Worm (Caenorhabditis elegans) whole organism, L4 larva: Measurements from ENCODE around the gene T05C3.2.
A peak's percentile ranks its signal among the peaks of the same experiment; 100 is the strongest.

Experiments
- F49E8.2 ChIP-seq: sonication (generic microtip); optimal IDR thresholded peaks from 2 replicates; lab custom pipeline; 2016; ENCODE audit warnings: missing compliant biosample characterization, mild to moderate bottlenecking, missing genetic modification characterization, borderline replicate concordance
- T20F7.1 ChIP-seq: fragments of 200-800 bp; sonication (Bioruptor generic); optimal IDR thresholded peaks from 2 replicates; lab custom pipeline; 2018; ENCODE audit warnings: mild to moderate bottlenecking, missing genetic modification characterization, missing compliant biosample characterization
- ZK337.2 ChIP-seq: fragments of 200-800 bp; sonication (Bioruptor generic); IDR thresholded peaks from 2 replicates; pipeline ENCODE4 v1.3.6; 2022; ENCODE audit warnings: missing genetic modification reagents, missing genetic modification characterization, missing compliant biosample characterization
- aha-1 ChIP-seq: fragments of 150-350 bp; peaks from one replicate; lab custom pipeline; 2014; ENCODE audit warnings: missing biosample characterization, missing genetic modification characterization
- ama-1 ChIP-seq: fragments of 150-350 bp; optimal IDR thresholded peaks from 2 replicates; lab custom pipeline; 2014; ENCODE audit warnings: inconsistent platforms, mixed read lengths
- attf-4 ChIP-seq: sonication (generic microtip); optimal IDR thresholded peaks from 3 replicates; lab custom pipeline; 2017; ENCODE audit warnings: missing biosample characterization, missing genetic modification characterization
- ceh-44 ChIP-seq: fragments of 200-800 bp; sonication (Bioruptor generic); IDR thresholded peaks from 2 replicates; pipeline ENCODE4 v1.3.6; 2022; ENCODE audit warnings: missing genetic modification reagents, missing genetic modification characterization, missing compliant biosample characterization
- ceh-82 ChIP-seq: sonication (generic microtip); optimal IDR thresholded peaks from 2 replicates; lab custom pipeline; 2017; ENCODE audit warnings: missing biosample characterization, missing genetic modification characterization
- cey-2 ChIP-seq: sonication (generic microtip); optimal IDR thresholded peaks from 3 replicates; lab custom pipeline; 2017; ENCODE audit warnings: missing genetic modification characterization, mild to moderate bottlenecking, missing compliant biosample characterization, antibody characterized with exemption, borderline replicate concordance; ENCODE audit not compliant: insufficient read depth
- daf-8 ChIP-seq: fragments of 200-800 bp; sonication (Bioruptor generic); IDR thresholded peaks from 2 replicates; pipeline ENCODE4 v1.3.6; 2022; ENCODE audit warnings: missing genetic modification characterization, missing compliant biosample characterization
- dpl-1 ChIP-seq: fragments of 150-350 bp; optimal IDR thresholded peaks from 2 replicates; lab custom pipeline; 2014; ENCODE audit warnings: missing biosample characterization, missing genetic modification reagents, missing genetic modification characterization
- dve-1 ChIP-seq: sonication (generic microtip); optimal IDR thresholded peaks from 2 replicates; lab custom pipeline; 2017; ENCODE audit warnings: antibody characterized with exemption, mild to moderate bottlenecking, missing genetic modification characterization, missing compliant biosample characterization; ENCODE audit not compliant: insufficient read depth
- egl-43 ChIP-seq: fragments of 200-800 bp; sonication (Bioruptor generic); IDR thresholded peaks from 2 replicates; pipeline ENCODE4 v1.3.6; 2022; ENCODE audit warnings: missing genetic modification reagents, missing genetic modification characterization, missing compliant biosample characterization
- fkh-10 ChIP-seq: fragments of 150-350 bp; optimal IDR thresholded peaks from 2 replicates; lab custom pipeline; 2014; ENCODE audit warnings: missing biosample characterization, missing genetic modification reagents, missing genetic modification characterization
- fos-1 ChIP-seq: fragments of 150-350 bp; optimal IDR thresholded peaks from 2 replicates; lab custom pipeline; 2014; ENCODE audit warnings: missing biosample characterization, missing genetic modification characterization
- hif-1 ChIP-seq, 2 experiments: sonication (generic microtip); optimal IDR thresholded peaks; 2 replicates each; lab custom pipeline; 2016 to 2017; ENCODE audit warnings: missing compliant biosample characterization in 2 of 2, missing genetic modification characterization in 2 of 2, missing genetic modification reagents in 2 of 2, missing genotype in 2 of 2, mild to moderate bottlenecking in 1 of 2
- jun-1 ChIP-seq: fragments of 150-350 bp; optimal IDR thresholded peaks from 2 replicates; lab custom pipeline; 2014; ENCODE audit warnings: missing biosample characterization, missing genetic modification reagents, missing genetic modification characterization
- lin-13 ChIP-seq: fragments of 150-350 bp; optimal IDR thresholded peaks from 2 replicates; lab custom pipeline; 2014; ENCODE audit warnings: missing biosample characterization, missing genetic modification reagents, missing genetic modification characterization
- lin-15B ChIP-seq: fragments of 150-350 bp; sonication (generic microtip); optimal IDR thresholded peaks from 3 replicates; lab custom pipeline; 2014; ENCODE audit warnings: missing biosample characterization, missing genetic modification characterization
- lin-29 ChIP-seq: fragments of 200-800 bp; sonication (Bioruptor generic); IDR thresholded peaks from 2 replicates; pipeline ENCODE4 v1.3.6; 2022; ENCODE audit warnings: missing genetic modification reagents, missing genetic modification characterization, missing compliant biosample characterization
- lin-39 ChIP-seq: fragments of 150-350 bp; optimal IDR thresholded peaks from 2 replicates; lab custom pipeline; 2014; ENCODE audit warnings: missing biosample characterization, missing genetic modification reagents, missing genetic modification characterization
- lir-3 ChIP-seq: sonication (generic microtip); optimal IDR thresholded peaks from 2 replicates; lab custom pipeline; 2016; ENCODE audit warnings: mild to moderate bottlenecking, missing genetic modification characterization, missing compliant biosample characterization
- madf-9 ChIP-seq: fragments of 200-800 bp; sonication (Bioruptor generic); conservative IDR thresholded peaks from 2 replicates; pipeline ENCODE4 v1.3.6; 2022; ENCODE audit warnings: missing genetic modification reagents, missing genetic modification characterization, missing compliant biosample characterization
- mdt-29 ChIP-seq: fragments of 200-800 bp; sonication (Bioruptor generic); IDR thresholded peaks from 2 replicates; pipeline ENCODE4 v1.3.6; 2022; ENCODE audit warnings: missing genetic modification reagents, missing genetic modification characterization, missing compliant biosample characterization
- mep-1 ChIP-seq: fragments of 150-350 bp; sonication (generic microtip); optimal IDR thresholded peaks from 3 replicates; lab custom pipeline; 2014; ENCODE audit warnings: missing biosample characterization, missing genetic modification characterization
- mxl-3 ChIP-seq: fragments of 200-800 bp; sonication (Bioruptor generic); optimal IDR thresholded peaks from 2 replicates; lab custom pipeline; 2018; ENCODE audit warnings: mild to moderate bottlenecking, missing genetic modification characterization, missing compliant biosample characterization
- nhr-102 ChIP-seq: sonication (generic microtip); optimal IDR thresholded peaks from 2 replicates; lab custom pipeline; 2016; ENCODE audit warnings: mild to moderate bottlenecking, missing genetic modification characterization, moderate library complexity, missing compliant biosample characterization
- nhr-28 ChIP-seq: fragments of 150-350 bp; optimal IDR thresholded peaks from 2 replicates; lab custom pipeline; 2014; ENCODE audit warnings: missing biosample characterization, missing genetic modification characterization
- nhr-42 ChIP-seq: fragments of 200-800 bp; sonication (Bioruptor generic); IDR thresholded peaks from 2 replicates; pipeline ENCODE4 v1.3.6; 2022; ENCODE audit warnings: missing genetic modification characterization, missing compliant biosample characterization
- nhr-48 ChIP-seq: sonication (generic microtip); optimal IDR thresholded peaks from 2 replicates; lab custom pipeline; 2016; ENCODE audit warnings: mild to moderate bottlenecking, missing genetic modification characterization, missing compliant biosample characterization
- nhr-76 ChIP-seq: fragments of 150-350 bp; optimal IDR thresholded peaks from 2 replicates; lab custom pipeline; 2014; ENCODE audit warnings: missing biosample characterization, missing genetic modification characterization
- php-3 ChIP-seq: fragments of 200-800 bp; sonication (Bioruptor generic); IDR thresholded peaks from 2 replicates; pipeline ENCODE4 v1.3.6; 2022; ENCODE audit warnings: missing genetic modification reagents, missing genetic modification characterization, missing compliant biosample characterization
- rbr-2 ChIP-seq: sonication (generic microtip); optimal IDR thresholded peaks from 2 replicates; lab custom pipeline; 2016; ENCODE audit warnings: missing genotype, missing genetic modification characterization, missing compliant biosample characterization
- sdz-12 ChIP-seq: fragments of 200-800 bp; sonication (Bioruptor generic); optimal IDR thresholded peaks from 2 replicates; lab custom pipeline; 2018; ENCODE audit warnings: mild to moderate bottlenecking, missing genetic modification characterization, missing compliant biosample characterization
- set-16 ChIP-seq: fragments of 200-800 bp; sonication (Bioruptor generic); IDR thresholded peaks from 2 replicates; pipeline ENCODE4 v1.3.6; 2022; ENCODE audit warnings: missing genetic modification reagents, missing genetic modification characterization, missing compliant biosample characterization
- tra-1 ChIP-seq: fragments of 200-800 bp; sonication (Bioruptor generic); IDR thresholded peaks from 2 replicates; pipeline ENCODE4 v1.3.6; 2022; ENCODE audit warnings: missing genetic modification reagents, missing genetic modification characterization, missing compliant biosample characterization
- unc-130 ChIP-seq: sonication (generic microtip); optimal IDR thresholded peaks from 2 replicates; lab custom pipeline; 2016; ENCODE audit warnings: missing genetic modification reagents, missing genetic modification characterization, missing compliant biosample characterization
- unc-62 ChIP-seq, 3 experiments: fragments of 150-350 bp in 1 of 3; sonication (generic microtip); optimal IDR thresholded peaks in 2 of 3; peaks in 1 of 3; 1 replicate in 1 of 3; 2 replicates in 2 of 3; lab custom pipeline; 2014 to 2017; ENCODE audit warnings: missing biosample characterization in 3 of 3, missing genetic modification characterization in 3 of 3, missing genetic modification reagents in 3 of 3, missing genotype in 1 of 3
- vab-7 ChIP-seq: fragments of 200-800 bp; sonication (Bioruptor generic); IDR thresholded peaks from 2 replicates; pipeline ENCODE4 v1.3.6; 2022; ENCODE audit warnings: missing genetic modification reagents, missing genetic modification characterization, missing compliant biosample characterization
- zip-2 ChIP-seq: fragments of 150-350 bp; optimal IDR thresholded peaks from 2 replicates; lab custom pipeline; 2014; ENCODE audit warnings: missing biosample characterization, missing genetic modification characterization

T05C3.2 gene

ce11 chrV:5477719-5478118 lies 15.8 kb upstream of the T05C3.2 start:
- TF ChIP-seq zip-2 = no peak
- no peak for TF ChIP-seq lir-3 (tag; lab: Kevin White, UChicago)
- no peak for TF ChIP-seq lin-39 (tag; lab: Kevin White, UChicago)
- no peak for TF ChIP-seq unc-130 (GFP tag; lab: Kevin White, UChicago)
- TF ChIP-seq attf-4 (tag; lab: Kevin White, UChicago) = no peak
- TF ChIP-seq jun-1 (tag; lab: Kevin White, UChicago) = no peak
- no peak for TF ChIP-seq nhr-76 (tag; lab: Kevin White, UChicago)
- no peak for TF ChIP-seq ama-1 (lab: Kevin White, UChicago)

DNA sequence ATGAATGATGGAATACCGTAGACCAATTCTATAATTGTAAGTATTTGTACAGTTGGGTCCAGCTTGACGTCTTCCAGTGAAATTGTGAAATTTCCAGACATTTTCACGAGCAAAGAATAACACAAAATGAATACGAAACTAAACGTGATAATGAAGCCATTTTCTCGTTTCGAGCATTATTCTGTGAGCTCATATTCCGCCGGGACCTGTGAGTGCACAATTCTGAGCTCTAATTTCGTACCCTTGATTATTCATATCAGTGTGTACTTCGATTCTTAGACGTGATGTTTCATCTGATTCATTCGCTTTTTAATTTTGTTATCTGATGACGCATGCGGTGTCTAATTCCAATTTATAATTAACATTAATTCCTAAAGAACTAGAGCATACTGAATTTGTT lies 11.2 kb upstream of the T05C3.2 start, which contains the start of gene srg-66:
Gene srg-66, minus strand, starts transcription at position 101 of the 400 bp plus-strand sequence.
- TF ChIP-seq nhr-48 (no peak), cey-2 (tag; lab: Kevin White, UChicago) (no peak), hif-1 (tag; optimal IDR thresholded peaks at IDR 0.05; lab: Kevin White, UChicago) (no peak), fos-1 (tag; lab: Kevin White, UChicago) (no peak), mdt-29 (GFP tag; lab: Robert Waterston, UW) (no peak), lin-15B (tag; lab: Kevin White, UChicago) (no peak), rbr-2 (no peak), dve-1 (tag; lab: Kevin White, UChicago) (no peak)
- TF ChIP-seq, all 104 proteins: peak for 0

- no peak for TF ChIP-seq nhr-102 (tag; lab: Kevin White, UChicago)
These were observed 8.7 kb upstream of the T05C3.2 start, which contains the start of gene srg-65 for ce11 chrV:5484866-5485265. TSS of gene srg-65 (minus strand) at chrV:5484966.

- peak; percentile 92 for TF ChIP-seq aha-1 (tag; lab: Kevin White, UChicago)
- no peak for TF ChIP-seq hif-1 (tag; optimal IDR thresholded peaks at IDR 0.05; lab: Kevin White, UChicago)
- TF ChIP-seq, all 104 proteins: peak for 1
These were observed 6.4 kb upstream of the T05C3.2 start for ce11 chrV:5487180-5487579.

- no peak for TF ChIP-seq fkh-10 (GFP tag; lab: Kevin White, UChicago)
- TF ChIP-seq lin-13 (GFP tag; lab: Kevin White, UChicago) = no peak
- no peak for TF ChIP-seq ZK337.2 (GFP tag; lab: Robert Waterston, UW)
- TF ChIP-seq F49E8.2 (tag; lab: Kevin White, UChicago) = no peak
- no peak for TF ChIP-seq attf-4 (tag; lab: Kevin White, UChicago)
- TF ChIP-seq ceh-82 (tag; lab: Kevin White, UChicago) = no peak
- TF ChIP-seq set-16 (GFP tag; lab: Robert Waterston, UW) = no peak
- no peak for TF ChIP-seq unc-62 (GFP tag; optimal IDR thresholded peaks at IDR 0.05 in 1 of 2; lab: Kevin White, UChicago)
- no peak for TF ChIP-seq unc-62 (tag; optimal IDR thresholded peaks at IDR 0.05; lab: Kevin White, UChicago)
- TF ChIP-seq, all 104 proteins: peak for 0
These were observed 4.8 kb upstream of the T05C3.2 start, which contains the start of gene grl-18 for ce11 chrV:5488766-5489165. TSS of gene grl-18 (minus strand) at chrV:5488866.

ce11 chrV:5490205-5490604 lies 3.3 kb upstream of the T05C3.2 start, which contains the start of gene T05C3.6:
TSS of gene T05C3.6 (plus strand) at chrV:5490445.
- no peak for TF ChIP-seq T20F7.1 (GFP tag; lab: Kevin White, UChicago)
- TF ChIP-seq mxl-3 (GFP tag; lab: Kevin White, UChicago) = peak; percentile 57
- TF ChIP-seq dpl-1 (GFP tag; lab: Kevin White, UChicago) = no peak
- no peak for TF ChIP-seq lir-3 (tag; lab: Kevin White, UChicago)
- no peak for TF ChIP-seq zip-2
- no peak for TF ChIP-seq dve-1 (tag; lab: Kevin White, UChicago)
- no peak for TF ChIP-seq nhr-42 (GFP tag; lab: Robert Waterston, UW)
- TF ChIP-seq tra-1 (GFP tag; lab: Robert Waterston, UW) = no peak
- TF ChIP-seq lin-29 (GFP tag; lab: Robert Waterston, UW) = no peak
- TF ChIP-seq mep-1 (tag; lab: Kevin White, UChicago) = no peak
- TF ChIP-seq ceh-44 (GFP tag; lab: Robert Waterston, UW) = no peak
- TF ChIP-seq cey-2 (tag; lab: Kevin White, UChicago) = no peak
- peak; percentile 66 for TF ChIP-seq nhr-28 (tag; lab: Kevin White, UChicago)
- no peak for TF ChIP-seq madf-9 (GFP tag; lab: Robert Waterston, UW)
- TF ChIP-seq egl-43 (GFP tag; lab: Robert Waterston, UW) = no peak
- no peak for TF ChIP-seq sdz-12
- no peak for TF ChIP-seq ZK337.2 (GFP tag; lab: Robert Waterston, UW)
- TF ChIP-seq lin-15B (tag; lab: Kevin White, UChicago) = no peak
- no peak for TF ChIP-seq vab-7 (GFP tag; lab: Robert Waterston, UW)
- TF ChIP-seq nhr-102 (tag; lab: Kevin White, UChicago) = no peak
- TF ChIP-seq php-3 = 0 out of 2 replicates have a peak, but pooled peaks have one; percentile 51
- TF ChIP-seq daf-8 (GFP tag; lab: Robert Waterston, UW) = no peak
- TF ChIP-seq fkh-10 (GFP tag; lab: Kevin White, UChicago) = no peak
